Fruit fly (Drosophila melanogaster) whole organism, pupa: ENCODE data around the gene aly.

Experiments used
- CG14655 ChIP-seq: fragments of 200-800 bp; sonication (Bioruptor generic); optimal IDR thresholded peaks from 3 replicates; lab custom pipeline; 2017; ENCODE audit warnings: mild to moderate bottlenecking, missing biosample characterization, missing genetic modification reagents, missing genetic modification characterization
- CG15710 ChIP-seq: fragments of 200-800 bp; sonication (Bioruptor generic); optimal IDR thresholded peaks from 2 replicates; lab custom pipeline; 2018; ENCODE audit warnings: missing biosample characterization, mild to moderate bottlenecking, missing genetic modification characterization, moderate library complexity
- CG34367 ChIP-seq: fragments of 200-800 bp; sonication (Bioruptor generic); optimal IDR thresholded peaks from 2 replicates; lab custom pipeline; 2018; ENCODE audit warnings: missing biosample characterization, mild to moderate bottlenecking, missing genetic modification characterization
- CG4496 ChIP-seq: fragments of 200-800 bp; sonication (Bioruptor generic); IDR thresholded peaks from 3 replicates; pipeline ENCODE4 v1.3.6; 2022; ENCODE audit warnings: missing biosample characterization, missing genetic modification characterization
- CG8159 ChIP-seq: fragments of 200-800 bp; sonication (Bioruptor generic); optimal IDR thresholded peaks from 3 replicates; lab custom pipeline; 2018; ENCODE audit warnings: missing biosample characterization, mild to moderate bottlenecking, missing genetic modification characterization, moderate library complexity
- D1 ChIP-seq: fragments of 200-800 bp; sonication (Bioruptor generic); optimal IDR thresholded peaks from 2 replicates; lab custom pipeline; 2018; ENCODE audit warnings: missing biosample characterization, mild to moderate bottlenecking, missing genetic modification characterization, moderate library complexity
- EcR ChIP-seq: fragments of 200-800 bp; sonication (Bioruptor generic); optimal IDR thresholded peaks from 3 replicates; lab custom pipeline; 2019; ENCODE audit warnings: missing biosample characterization, missing genetic modification characterization, mild to moderate bottlenecking, moderate library complexity, missing genetic modification reagents
- Pif1B ChIP-seq: fragments of 200-800 bp; sonication (Bioruptor generic); optimal IDR thresholded peaks from 3 replicates; lab custom pipeline; 2016; ENCODE audit warnings: missing biosample characterization, missing genetic modification characterization
- Snoo ChIP-seq: fragments of 200-800 bp; sonication (Bioruptor generic); optimal IDR thresholded peaks from 3 replicates; lab custom pipeline; 2017; ENCODE audit warnings: missing biosample characterization, mild to moderate bottlenecking, missing genetic modification characterization, inconsistent platforms

DNA sequence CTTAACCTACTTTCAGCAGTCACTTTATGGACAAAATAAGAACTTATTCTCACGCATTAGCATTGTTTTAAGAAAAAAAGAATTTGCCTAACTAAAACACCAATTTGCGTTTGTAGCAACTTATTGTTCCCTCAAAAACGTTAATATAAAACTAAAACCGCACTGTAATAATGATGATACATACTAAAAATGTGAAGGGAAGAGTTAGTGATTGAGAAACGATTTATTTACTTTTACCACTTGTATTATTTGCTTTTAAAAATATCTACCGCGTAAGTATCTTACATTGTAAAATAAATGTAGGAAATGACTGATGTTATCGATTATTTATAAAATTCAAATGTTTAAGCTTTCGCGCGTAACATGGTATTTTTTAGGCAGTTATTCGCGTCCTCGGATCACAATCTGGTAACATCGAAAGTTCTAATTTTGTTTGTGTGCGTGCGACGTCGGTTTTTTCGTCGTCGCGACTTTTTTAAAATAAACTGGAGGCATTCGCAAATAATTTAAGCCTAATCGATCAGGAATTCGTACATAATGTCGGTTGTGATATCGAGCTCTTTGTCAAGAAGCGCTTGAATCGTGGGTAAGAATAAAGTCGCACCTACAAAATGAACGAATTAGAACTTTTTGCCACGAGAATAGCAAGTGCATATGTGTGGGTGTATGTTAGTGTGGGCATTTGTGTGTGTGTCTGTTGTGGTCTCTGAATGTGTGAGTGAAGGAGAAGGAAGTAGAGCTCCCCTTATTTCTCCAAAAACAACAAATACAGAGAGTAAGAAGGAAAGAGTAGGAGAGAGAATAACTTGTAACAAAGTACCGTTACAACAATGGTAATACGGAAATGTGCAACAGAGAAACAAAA lies 8.7 kb upstream of the aly start, which contains the start of gene CG2162:
- no peak for TF ChIP-seq EcR (GFP tag; lab: Kevin White, UChicago)
- no peak for TF ChIP-seq CG8159 (tag; lab: Kevin White, UChicago)
- TF ChIP-seq CG34367: no peak
- no peak for TF ChIP-seq CG15710 (tag; lab: Kevin White, UChicago)
- TF ChIP-seq CG14655 (GFP tag; lab: Kevin White, UChicago): no peak
- TF ChIP-seq Snoo (tag; lab: Kevin White, UChicago): no peak
- no peak for TF ChIP-seq CG4496 (GFP tag; lab: Robert Waterston, UW)
- no peak for TF ChIP-seq Pif1B (GFP tag; lab: Kevin White, UChicago)
- no peak for TF ChIP-seq D1 (tag; lab: Kevin White, UChicago)
